Worm (Caenorhabditis elegans): ENCODE results near the gene T23B12.5.

The T23B12.5 gene

ce11 chrV:8413432-8414021 lies 34.3 kb downstream of the T23B12.5 start, which contains the start of gene vha-18:
Gene vha-18 (minus strand): TSS chrV:8413482.
- TF ChIP-seq W03F9.2 (tag; optimal IDR thresholded peaks at IDR 0.05) (no peak), dao-5 (tag; optimal IDR thresholded peaks at IDR 0.05) (no peak), him-1 (tag; optimal IDR thresholded peaks at IDR 0.05) (no peak)

- TF ChIP-seq him-1 (tag; optimal IDR thresholded peaks at IDR 0.05): no peak
- no peak for TF ChIP-seq W03F9.2 (tag; optimal IDR thresholded peaks at IDR 0.05)
- TF ChIP-seq dao-5 (tag; optimal IDR thresholded peaks at IDR 0.05): no peak
Measured at ce11 chrV:8410406-8410805, 37.4 kb downstream of the T23B12.5 start, which contains the start of gene F52E1.2. Gene F52E1.2 (plus strand): TSS chrV:8410595.

- no peak for TF ChIP-seq him-1 (tag; optimal IDR thresholded peaks at IDR 0.05)
Measured at ce11 chrV:8409594-8409993, 38.2 kb downstream of the T23B12.5 start.

ce11 chrV:8406911-8407310 lies 40.9 kb downstream of the T23B12.5 start:
- no peak for TF ChIP-seq W03F9.2 (tag; optimal IDR thresholded peaks at IDR 0.05)
- no peak for TF ChIP-seq dao-5 (tag; optimal IDR thresholded peaks at IDR 0.05)
- no peak for TF ChIP-seq him-1 (tag; optimal IDR thresholded peaks at IDR 0.05)

ce11 chrV:8406155-8406554 lies 41.7 kb downstream of the T23B12.5 start:
- TF ChIP-seq him-1 (tag; optimal IDR thresholded peaks at IDR 0.05): no peak
- no peak for TF ChIP-seq W03F9.2 (tag; optimal IDR thresholded peaks at IDR 0.05)
- no peak for TF ChIP-seq dao-5 (tag; optimal IDR thresholded peaks at IDR 0.05)

- no peak for TF ChIP-seq him-1 (tag; optimal IDR thresholded peaks at IDR 0.05)
- no peak for TF ChIP-seq dao-5 (tag; optimal IDR thresholded peaks at IDR 0.05)
- TF ChIP-seq W03F9.2 (tag; optimal IDR thresholded peaks at IDR 0.05): no peak
Measured at ce11 chrV:8404339-8404738, 43.5 kb downstream of the T23B12.5 start.

- no peak for TF ChIP-seq W03F9.2 (tag; optimal IDR thresholded peaks at IDR 0.05)
- no peak for TF ChIP-seq dao-5 (tag; optimal IDR thresholded peaks at IDR 0.05)
- TF ChIP-seq him-1 (tag; optimal IDR thresholded peaks at IDR 0.05): no peak
Measured at ce11 chrV:8403916-8404315, 43.9 kb downstream of the T23B12.5 start.

ce11 chrV:8403152-8403551 lies 44.7 kb downstream of the T23B12.5 start:
- TF ChIP-seq him-1 (tag; optimal IDR thresholded peaks at IDR 0.05) (no peak), W03F9.2 (tag; optimal IDR thresholded peaks at IDR 0.05) (no peak), dao-5 (tag; optimal IDR thresholded peaks at IDR 0.05) (no peak)

- TF ChIP-seq W03F9.2 (tag; optimal IDR thresholded peaks at IDR 0.05) (no peak), dao-5 (tag; optimal IDR thresholded peaks at IDR 0.05) (no peak), him-1 (tag; optimal IDR thresholded peaks at IDR 0.05) (no peak)
Measured at ce11 chrV:8402392-8402791, 45.4 kb downstream of the T23B12.5 start, which contains the start of gene F52E1.9. Gene F52E1.9 (minus strand): TSS chrV:8402669.

- TF ChIP-seq him-1 (tag; optimal IDR thresholded peaks at IDR 0.05): no peak
- no peak for TF ChIP-seq dao-5 (tag; optimal IDR thresholded peaks at IDR 0.05)
- no peak for TF ChIP-seq W03F9.2 (tag; optimal IDR thresholded peaks at IDR 0.05)
Measured at ce11 chrV:8401267-8401666, 46.6 kb downstream of the T23B12.5 start.

ce11 chrV:8400808-8401207 lies 47.0 kb downstream of the T23B12.5 start:
- TF ChIP-seq dao-5 (tag; optimal IDR thresholded peaks at IDR 0.05) (no peak), W03F9.2 (tag; optimal IDR thresholded peaks at IDR 0.05) (no peak), him-1 (tag; optimal IDR thresholded peaks at IDR 0.05) (no peak)
